Worm (Caenorhabditis elegans) whole organism, L4 larva: Measurements from ENCODE around the gene srd-25.

Experiments used
- R02D3.7 ChIP-seq: fragments of 150-350 bp; sonication (generic microtip); optimal IDR thresholded peaks from 3 replicates; lab custom pipeline; 2014; ENCODE audit warnings: missing biosample characterization, missing genetic modification characterization
- ama-1 ChIP-seq: fragments of 150-350 bp; optimal IDR thresholded peaks from 2 replicates; lab custom pipeline; 2014; ENCODE audit warnings: inconsistent platforms, mixed read lengths
- ces-1 ChIP-seq: fragments of 150-350 bp; sonication (generic microtip); optimal IDR thresholded peaks from 4 replicates; lab custom pipeline; 2014; ENCODE audit warnings: missing biosample characterization, missing genetic modification reagents, missing genetic modification characterization
- daf-12 ChIP-seq: fragments of 150-350 bp; optimal IDR thresholded peaks from 2 replicates; lab custom pipeline; 2014; ENCODE audit warnings: missing biosample characterization, missing genetic modification reagents, missing genetic modification characterization
- daf-16 ChIP-seq, 3 experiments: sonication (generic microtip); optimal IDR thresholded peaks; 2 replicates each; lab custom pipeline; 2016 to 2017; ENCODE audit warnings: missing genetic modification characterization in 3 of 3, missing genetic modification reagents in 3 of 3, mild to moderate bottlenecking in 2 of 3, missing compliant biosample characterization in 2 of 3, missing biosample characterization in 1 of 3, moderate library complexity in 1 of 3
- hlh-30 ChIP-seq: sonication (generic microtip); optimal IDR thresholded peaks from 2 replicates; lab custom pipeline; 2017; ENCODE audit warnings: antibody characterized with exemption, mild to moderate bottlenecking, missing genetic modification characterization, missing compliant biosample characterization; ENCODE audit not compliant: insufficient read depth
- hmg-1.1 ChIP-seq: fragments of 200-800 bp; sonication (Bioruptor generic); IDR thresholded peaks from 2 replicates; pipeline ENCODE4 v1.3.6; 2022; ENCODE audit warnings: missing genetic modification reagents, missing genetic modification characterization, missing compliant biosample characterization
- lim-7 ChIP-seq: fragments of 200-800 bp; sonication (Bioruptor generic); IDR thresholded peaks from 2 replicates; pipeline ENCODE4 v1.3.6; 2022; ENCODE audit warnings: missing genetic modification characterization, missing compliant biosample characterization
- lin-13 ChIP-seq: fragments of 150-350 bp; optimal IDR thresholded peaks from 2 replicates; lab custom pipeline; 2014; ENCODE audit warnings: missing biosample characterization, missing genetic modification reagents, missing genetic modification characterization
- mep-1 ChIP-seq: fragments of 150-350 bp; sonication (generic microtip); optimal IDR thresholded peaks from 3 replicates; lab custom pipeline; 2014; ENCODE audit warnings: missing biosample characterization, missing genetic modification characterization
- nhr-25 ChIP-seq: sonication (generic microtip); optimal IDR thresholded peaks from 2 replicates; lab custom pipeline; 2017; ENCODE audit warnings: missing genetic modification characterization, mild to moderate bottlenecking, missing compliant biosample characterization, antibody characterized with exemption, moderate library complexity, borderline replicate concordance; ENCODE audit not compliant: insufficient read depth
- zip-11 ChIP-seq: fragments of 200-800 bp; sonication (Bioruptor generic); IDR thresholded peaks from 2 replicates; pipeline ENCODE4 v1.3.6; 2022; ENCODE audit warnings: missing genetic modification characterization, missing compliant biosample characterization
- zip-2 ChIP-seq: fragments of 150-350 bp; optimal IDR thresholded peaks from 2 replicates; lab custom pipeline; 2014; ENCODE audit warnings: missing biosample characterization, missing genetic modification characterization

ce11 chrV:7601443-7601842, 30.4 kb upstream of the srd-25 start, which contains the start of gene scl-26:
- no peak for TF ChIP-seq zip-2 (tag; lab: Kevin White, UChicago)
- TF ChIP-seq lin-13 (GFP tag; lab: Kevin White, UChicago): no peak
- TF ChIP-seq lim-7 (GFP tag; lab: Robert Waterston, UW): no peak
- no peak for TF ChIP-seq R02D3.7 (tag; lab: Kevin White, UChicago)
- TF ChIP-seq nhr-25 (tag; lab: Kevin White, UChicago): no peak
- no peak for TF ChIP-seq ama-1 (lab: Kevin White, UChicago)
- TF ChIP-seq daf-16 (GFP tag; optimal IDR thresholded peaks at IDR 0.05; lab: Kevin White, UChicago): no peak
- TF ChIP-seq daf-16 (tag; optimal IDR thresholded peaks at IDR 0.05; lab: Kevin White, UChicago): no peak
- TF ChIP-seq zip-11 (GFP tag; lab: Robert Waterston, UW): no peak
- TF ChIP-seq hlh-30 (tag; lab: Kevin White, UChicago): no peak
- no peak for TF ChIP-seq ces-1 (GFP tag; lab: Kevin White, UChicago)
- no peak for TF ChIP-seq daf-12 (tag; lab: Kevin White, UChicago)
- no peak for TF ChIP-seq hmg-1.1 (GFP tag; lab: Robert Waterston, UW)
- no peak for TF ChIP-seq mep-1 (tag; lab: Kevin White, UChicago)
